Worm (Caenorhabditis elegans) whole organism, L2 larva: ENCODE results near the gene prp-39.

Experiments used
- ama-1 ChIP-seq: fragments of 150-350 bp; optimal IDR thresholded peaks from 2 replicates; lab custom pipeline; 2018; ENCODE audit warnings: inconsistent platforms
- fos-1 ChIP-seq: fragments of 150-350 bp; optimal IDR thresholded peaks from 2 replicates; lab custom pipeline; 2014; ENCODE audit warnings: missing biosample characterization, missing genetic modification characterization
- lin-39 ChIP-seq: fragments of 150-350 bp; optimal IDR thresholded peaks from 2 replicates; lab custom pipeline; 2014; ENCODE audit warnings: missing biosample characterization, missing genetic modification reagents, missing genetic modification characterization
- nhr-11 ChIP-seq: fragments of 150-350 bp; optimal IDR thresholded peaks from 2 replicates; lab custom pipeline; 2014; ENCODE audit warnings: missing biosample characterization, missing genetic modification characterization
- nhr-23 ChIP-seq: fragments of 150-350 bp; optimal IDR thresholded peaks from 2 replicates; lab custom pipeline; 2014; ENCODE audit warnings: missing biosample characterization, missing genetic modification reagents, missing genetic modification characterization
- snpc-4 ChIP-seq: fragments of 150-350 bp; optimal IDR thresholded peaks from 2 replicates; lab custom pipeline; 2014; ENCODE audit warnings: missing biosample characterization, missing genetic modification characterization
- unc-39 ChIP-seq: fragments of 150-350 bp; optimal IDR thresholded peaks from 2 replicates; lab custom pipeline; 2014; ENCODE audit warnings: missing biosample characterization, missing genetic modification characterization
- unc-62 ChIP-seq: fragments of 150-350 bp; optimal IDR thresholded peaks from 2 replicates; lab custom pipeline; 2014; ENCODE audit warnings: missing biosample characterization, missing genetic modification reagents, missing genetic modification characterization

- no peak for TF ChIP-seq fos-1
- TF ChIP-seq snpc-4 (tag; lab: Kevin White, UChicago) = no peak
- TF ChIP-seq lin-39 (tag; lab: Kevin White, UChicago) = no peak
- no peak for TF ChIP-seq unc-62 (GFP tag; lab: Kevin White, UChicago)
- no peak for TF ChIP-seq ama-1
- no peak for TF ChIP-seq nhr-11 (tag; lab: Kevin White, UChicago)
- no peak for TF ChIP-seq unc-39 (tag; lab: Kevin White, UChicago)
- no peak for TF ChIP-seq nhr-23 (tag; lab: Kevin White, UChicago)
These were observed 22.0 kb upstream of the prp-39 start for ce11 chrV:5704467-5704866.
